Worm (Caenorhabditis elegans): ENCODE measurements around the gene amx-1.

DNA sequence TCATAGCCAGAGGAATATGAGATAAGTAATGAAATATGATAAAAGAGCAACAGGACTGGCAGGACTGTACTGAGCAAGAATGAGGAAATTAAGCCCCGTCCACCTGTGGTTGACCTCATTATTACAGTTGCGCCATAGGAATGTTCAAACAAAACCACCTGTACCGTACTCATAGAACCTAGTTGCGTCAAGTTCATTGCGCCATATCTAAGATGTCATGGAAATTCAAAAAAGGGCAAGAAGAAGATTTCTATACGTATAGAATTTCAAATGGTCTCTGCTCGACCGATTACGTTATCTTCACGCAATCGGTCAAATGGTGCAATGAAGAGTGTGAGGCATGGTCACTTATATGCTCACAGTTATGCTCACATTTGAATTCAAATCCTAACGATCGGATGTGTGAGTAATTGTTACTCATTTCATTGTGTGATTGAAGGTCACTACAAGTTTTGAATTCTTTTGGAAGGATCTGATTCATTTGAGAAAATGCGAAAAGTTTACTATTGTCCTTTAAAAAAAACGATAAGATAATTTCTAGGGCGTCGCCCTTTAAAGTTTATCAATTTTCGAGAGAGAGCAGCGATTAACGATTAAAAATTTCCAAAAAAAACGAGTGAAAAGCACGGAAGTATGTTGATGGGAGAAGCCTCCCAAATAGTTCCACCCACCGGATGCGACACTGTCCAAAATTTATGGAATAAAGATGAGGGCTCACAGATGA, 49.7 kb downstream of the amx-1 start:
- TF ChIP-seq W03F9.2 (tag; optimal IDR thresholded peaks at IDR 0.05) (no peak), dao-5 (tag; optimal IDR thresholded peaks at IDR 0.05) (no peak), him-1 (tag; optimal IDR thresholded peaks at IDR 0.05) (no peak)
